Worm (Caenorhabditis elegans) whole organism, L4 larva: ENCODE measurements around the gene chw-1.
A peak's percentile ranks its signal among the peaks of the same experiment; 100 is the strongest.

Experiments
- F49E8.2 ChIP-seq: sonication (generic microtip); optimal IDR thresholded peaks from 2 replicates; lab custom pipeline; 2016; ENCODE audit warnings: missing compliant biosample characterization, mild to moderate bottlenecking, missing genetic modification characterization, borderline replicate concordance
- T26A8.4 ChIP-seq: fragments of 200-800 bp; sonication (Bioruptor generic); IDR thresholded peaks from 2 replicates; pipeline ENCODE4 v1.3.6; 2022; ENCODE audit warnings: missing genetic modification characterization, missing compliant biosample characterization
- ZK546.5 ChIP-seq, 2 experiments: sonication (generic microtip); optimal IDR thresholded peaks; 2 replicates each; lab custom pipeline; 2017; ENCODE audit warnings: missing biosample characterization in 2 of 2, missing genetic modification characterization in 2 of 2
- aha-1 ChIP-seq: fragments of 150-350 bp; peaks from one replicate; lab custom pipeline; 2014; ENCODE audit warnings: missing biosample characterization, missing genetic modification characterization
- ama-1 ChIP-seq: fragments of 150-350 bp; optimal IDR thresholded peaks from 2 replicates; lab custom pipeline; 2014; ENCODE audit warnings: inconsistent platforms, mixed read lengths
- arid-1 ChIP-seq: fragments of 200-800 bp; sonication (Bioruptor generic); conservative IDR thresholded peaks from 2 replicates; pipeline ENCODE4 v1.3.6; 2022; ENCODE audit warnings: missing genetic modification reagents, missing genetic modification characterization, missing compliant biosample characterization
- ceh-28 ChIP-seq: fragments of 150-350 bp; optimal IDR thresholded peaks from 2 replicates; lab custom pipeline; 2014; ENCODE audit warnings: missing biosample characterization, missing genetic modification reagents, missing genetic modification characterization
- ceh-32 ChIP-seq: sonication (generic microtip); optimal IDR thresholded peaks from 2 replicates; lab custom pipeline; 2016; ENCODE audit warnings: mild to moderate bottlenecking, missing genetic modification characterization, missing compliant biosample characterization; ENCODE audit not compliant: poor library complexity
- ces-1 ChIP-seq: fragments of 150-350 bp; sonication (generic microtip); optimal IDR thresholded peaks from 4 replicates; lab custom pipeline; 2014; ENCODE audit warnings: missing biosample characterization, missing genetic modification reagents, missing genetic modification characterization
- ctbp-1 ChIP-seq: fragments of 200-800 bp; sonication (Bioruptor generic); IDR thresholded peaks from 2 replicates; pipeline ENCODE4 v1.3.6; 2022; ENCODE audit warnings: missing genetic modification reagents, missing genetic modification characterization, missing compliant biosample characterization
- daf-16 ChIP-seq, 3 experiments: sonication (generic microtip); optimal IDR thresholded peaks; 2 replicates each; lab custom pipeline; 2016 to 2017; ENCODE audit warnings: missing genetic modification characterization in 3 of 3, missing genetic modification reagents in 3 of 3, mild to moderate bottlenecking in 2 of 3, missing compliant biosample characterization in 2 of 3, missing biosample characterization in 1 of 3, moderate library complexity in 1 of 3
- daf-8 ChIP-seq: fragments of 200-800 bp; sonication (Bioruptor generic); IDR thresholded peaks from 2 replicates; pipeline ENCODE4 v1.3.6; 2022; ENCODE audit warnings: missing genetic modification characterization, missing compliant biosample characterization
- dmd-6 ChIP-seq: fragments of 200-800 bp; sonication (Bioruptor generic); IDR thresholded peaks from 2 replicates; pipeline ENCODE4 v1.3.6; 2022; ENCODE audit warnings: missing genetic modification reagents, missing genetic modification characterization, missing compliant biosample characterization
- dmd-9 ChIP-seq: fragments of 200-800 bp; sonication (Bioruptor generic); IDR thresholded peaks from 2 replicates; pipeline ENCODE4 v1.3.6; 2022; ENCODE audit warnings: missing genetic modification reagents, missing genetic modification characterization, missing compliant biosample characterization
- egl-43 ChIP-seq: fragments of 200-800 bp; sonication (Bioruptor generic); IDR thresholded peaks from 2 replicates; pipeline ENCODE4 v1.3.6; 2022; ENCODE audit warnings: missing genetic modification reagents, missing genetic modification characterization, missing compliant biosample characterization
- fkh-10 ChIP-seq: fragments of 150-350 bp; optimal IDR thresholded peaks from 2 replicates; lab custom pipeline; 2014; ENCODE audit warnings: missing biosample characterization, missing genetic modification reagents, missing genetic modification characterization
- hif-1 ChIP-seq, 2 experiments: sonication (generic microtip); optimal IDR thresholded peaks; 2 replicates each; lab custom pipeline; 2016 to 2017; ENCODE audit warnings: missing compliant biosample characterization in 2 of 2, missing genetic modification characterization in 2 of 2, missing genetic modification reagents in 2 of 2, missing genotype in 2 of 2, mild to moderate bottlenecking in 1 of 2
- hlh-11 ChIP-seq: fragments of 200-800 bp; sonication (Bioruptor generic); optimal IDR thresholded peaks from 2 replicates; lab custom pipeline; 2018; ENCODE audit warnings: mild to moderate bottlenecking, missing genetic modification characterization, missing compliant biosample characterization
- hmg-1.1 ChIP-seq: fragments of 200-800 bp; sonication (Bioruptor generic); IDR thresholded peaks from 2 replicates; pipeline ENCODE4 v1.3.6; 2022; ENCODE audit warnings: missing genetic modification reagents, missing genetic modification characterization, missing compliant biosample characterization
- lin-1 ChIP-seq: fragments of 200-800 bp; sonication (Bioruptor generic); IDR thresholded peaks from 2 replicates; pipeline ENCODE4 v1.3.6; 2022; ENCODE audit warnings: missing genetic modification reagents, missing genetic modification characterization, missing compliant biosample characterization
- lin-29 ChIP-seq: fragments of 200-800 bp; sonication (Bioruptor generic); IDR thresholded peaks from 2 replicates; pipeline ENCODE4 v1.3.6; 2022; ENCODE audit warnings: missing genetic modification reagents, missing genetic modification characterization, missing compliant biosample characterization
- lin-38 ChIP-seq: fragments of 200-800 bp; sonication (Bioruptor generic); IDR thresholded peaks from 2 replicates; pipeline ENCODE4 v1.3.6; 2022; ENCODE audit warnings: missing genetic modification reagents, missing genetic modification characterization, missing compliant biosample characterization
- madf-9 ChIP-seq: fragments of 200-800 bp; sonication (Bioruptor generic); conservative IDR thresholded peaks from 2 replicates; pipeline ENCODE4 v1.3.6; 2022; ENCODE audit warnings: missing genetic modification reagents, missing genetic modification characterization, missing compliant biosample characterization
- mdl-1 ChIP-seq, 2 experiments: fragments of 150-350 bp in 1 of 2; sonication (generic microtip) in 1 of 2; optimal IDR thresholded peaks; 2 replicates each; lab custom pipeline; 2014 to 2017; ENCODE audit warnings: missing biosample characterization in 2 of 2, missing genetic modification characterization in 2 of 2
- mdt-29 ChIP-seq: fragments of 200-800 bp; sonication (Bioruptor generic); IDR thresholded peaks from 2 replicates; pipeline ENCODE4 v1.3.6; 2022; ENCODE audit warnings: missing genetic modification reagents, missing genetic modification characterization, missing compliant biosample characterization
- mep-1 ChIP-seq: fragments of 150-350 bp; sonication (generic microtip); optimal IDR thresholded peaks from 3 replicates; lab custom pipeline; 2014; ENCODE audit warnings: missing biosample characterization, missing genetic modification characterization
- mxl-2 ChIP-seq: fragments of 200-800 bp; sonication (Bioruptor generic); conservative IDR thresholded peaks from 2 replicates; pipeline ENCODE4 v1.3.6; 2022; ENCODE audit warnings: missing genetic modification reagents, missing genetic modification characterization, missing compliant biosample characterization
- nhr-10 ChIP-seq: fragments of 150-350 bp; optimal IDR thresholded peaks from 2 replicates; lab custom pipeline; 2014; ENCODE audit warnings: missing biosample characterization, missing genetic modification characterization
- nhr-102 ChIP-seq: sonication (generic microtip); optimal IDR thresholded peaks from 2 replicates; lab custom pipeline; 2016; ENCODE audit warnings: mild to moderate bottlenecking, missing genetic modification characterization, moderate library complexity, missing compliant biosample characterization
- nhr-111 ChIP-seq: fragments of 200-800 bp; sonication (Bioruptor generic); optimal IDR thresholded peaks from 2 replicates; lab custom pipeline; 2018; ENCODE audit warnings: mild to moderate bottlenecking, missing genetic modification characterization, missing compliant biosample characterization
- nhr-28 ChIP-seq: fragments of 150-350 bp; optimal IDR thresholded peaks from 2 replicates; lab custom pipeline; 2014; ENCODE audit warnings: missing biosample characterization, missing genetic modification characterization
- nhr-48 ChIP-seq: sonication (generic microtip); optimal IDR thresholded peaks from 2 replicates; lab custom pipeline; 2016; ENCODE audit warnings: mild to moderate bottlenecking, missing genetic modification characterization, missing compliant biosample characterization
- nhr-6 ChIP-seq: fragments of 150-350 bp; optimal IDR thresholded peaks from 2 replicates; lab custom pipeline; 2014; ENCODE audit warnings: missing biosample characterization, missing genetic modification characterization
- pha-4 ChIP-seq, 2 experiments: fragments of 150-350 bp in 1 of 2; fragments of 200-800 bp in 1 of 2; sonication (Bioruptor generic) in 1 of 2; IDR thresholded peaks in 1 of 2; optimal IDR thresholded peaks in 1 of 2; 2 replicates each; pipeline versions ENCODE4 v1.3.6 to Lab custom; 2014 to 2022; ENCODE audit warnings: missing genetic modification characterization in 2 of 2, missing genetic modification reagents in 2 of 2, missing biosample characterization in 1 of 2, missing compliant biosample characterization in 1 of 2
- sdz-12 ChIP-seq: fragments of 200-800 bp; sonication (Bioruptor generic); optimal IDR thresholded peaks from 2 replicates; lab custom pipeline; 2018; ENCODE audit warnings: mild to moderate bottlenecking, missing genetic modification characterization, missing compliant biosample characterization
- snpc-1.2 ChIP-seq: fragments of 200-800 bp; sonication (Bioruptor generic); IDR thresholded peaks from 2 replicates; pipeline ENCODE4 v1.3.6; 2022; ENCODE audit warnings: missing genetic modification reagents, missing genetic modification characterization, missing compliant biosample characterization
- tra-1 ChIP-seq: fragments of 200-800 bp; sonication (Bioruptor generic); IDR thresholded peaks from 2 replicates; pipeline ENCODE4 v1.3.6; 2022; ENCODE audit warnings: missing genetic modification reagents, missing genetic modification characterization, missing compliant biosample characterization
- unc-62 ChIP-seq, 3 experiments: fragments of 150-350 bp in 1 of 3; sonication (generic microtip); optimal IDR thresholded peaks in 2 of 3; peaks in 1 of 3; 1 replicate in 1 of 3; 2 replicates in 2 of 3; lab custom pipeline; 2014 to 2017; ENCODE audit warnings: missing biosample characterization in 3 of 3, missing genetic modification characterization in 3 of 3, missing genetic modification reagents in 3 of 3, missing genotype in 1 of 3
- zfp-2 ChIP-seq: sonication (generic microtip); optimal IDR thresholded peaks from 2 replicates; lab custom pipeline; 2016; ENCODE audit warnings: mild to moderate bottlenecking, missing genetic modification characterization, missing compliant biosample characterization
- zfp-3 ChIP-seq: fragments of 200-800 bp; sonication (Bioruptor generic); conservative IDR thresholded peaks from 2 replicates; pipeline ENCODE4 v1.3.6; 2022; ENCODE audit warnings: missing genetic modification reagents, missing genetic modification characterization, missing compliant biosample characterization

The chw-1 gene

DNA sequence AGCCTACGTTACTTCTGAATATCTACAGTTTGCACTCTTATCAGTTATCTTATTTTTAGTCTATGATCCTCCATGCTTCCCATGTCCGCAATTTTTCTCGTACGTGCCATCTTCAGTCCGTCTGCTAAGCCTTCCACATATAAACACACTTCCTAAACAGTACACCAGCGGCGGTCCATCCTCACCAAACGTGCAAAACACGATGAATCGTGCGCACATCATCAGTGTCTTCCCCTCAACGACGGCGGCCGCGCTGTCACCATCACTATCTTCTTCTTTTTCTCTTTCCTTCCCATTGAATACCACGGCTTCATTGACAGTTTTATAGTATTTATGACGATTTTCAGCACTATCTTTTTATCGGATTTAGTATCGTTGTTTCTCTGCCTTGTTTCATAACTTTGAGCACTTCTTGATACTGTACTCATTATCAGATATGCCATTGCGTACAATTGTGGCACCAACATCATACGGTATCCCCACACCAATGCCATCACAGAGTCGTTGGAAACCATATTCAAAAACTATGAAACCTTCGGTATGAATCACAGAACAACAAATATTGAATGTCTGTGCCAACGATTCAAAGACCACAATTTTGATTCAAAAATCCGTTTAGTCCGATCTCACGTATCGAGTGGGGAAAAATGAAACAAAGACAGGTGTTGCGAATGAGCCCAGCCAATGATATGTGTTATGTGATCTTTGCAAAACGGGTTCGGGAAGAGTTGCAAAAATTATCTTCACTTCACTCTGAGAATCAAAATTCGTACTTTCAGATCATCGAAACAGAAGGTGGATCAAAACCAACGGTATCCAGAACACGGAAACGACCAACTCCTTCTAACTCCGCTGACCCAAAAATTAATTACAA is 11.1 kb downstream of the chw-1 start:
- TF ChIP-seq ceh-32 (tag; lab: Kevin White, UChicago) (no peak), aha-1 (tag; lab: Kevin White, UChicago) (peak; percentile 95), nhr-28 (peak; percentile 0), unc-62 (GFP tag; optimal IDR thresholded peaks at IDR 0.05 in 1 of 2; lab: Kevin White, UChicago) (peak in 1 of 2 experiments; percentile 31), unc-62 (tag; optimal IDR thresholded peaks at IDR 0.05; lab: Kevin White, UChicago) (no peak), daf-16 (GFP tag; optimal IDR thresholded peaks at IDR 0.05; lab: Kevin White, UChicago) (no peak), daf-16 (tag; optimal IDR thresholded peaks at IDR 0.05; lab: Kevin White, UChicago) (no peak), hif-1 (tag; optimal IDR thresholded peaks at IDR 0.05; lab: Kevin White, UChicago) (peak; percentile 49 to 81), egl-43 (GFP tag; lab: Robert Waterston, UW) (no peak), zfp-2 (tag; lab: Kevin White, UChicago) (no peak)

DNA sequence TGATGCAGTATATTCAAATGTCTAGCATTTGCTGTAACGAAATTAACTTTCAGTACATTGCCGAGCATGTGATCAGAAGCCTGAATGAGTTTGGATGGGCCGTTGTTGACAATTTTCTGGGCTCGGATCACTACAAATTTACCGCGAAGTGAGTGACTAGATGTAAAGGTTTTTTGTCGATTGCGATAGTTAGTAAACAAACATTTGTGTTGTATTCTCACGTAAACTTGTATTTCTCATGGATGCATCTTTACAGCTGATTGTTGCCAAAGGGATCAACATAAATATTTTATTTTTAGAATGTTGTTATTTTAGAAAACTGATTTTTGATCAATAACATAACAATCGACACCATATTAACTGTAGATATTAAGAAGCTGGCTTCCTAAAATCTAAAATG is 12.0 kb downstream of the chw-1 start:
- no peak for TF ChIP-seq sdz-12
- TF ChIP-seq fkh-10: no peak
- TF ChIP-seq F49E8.2 (tag; lab: Kevin White, UChicago): no peak
- TF ChIP-seq ctbp-1 (GFP tag; lab: Robert Waterston, UW): no peak
- TF ChIP-seq T26A8.4 (GFP tag; lab: Robert Waterston, UW): 0 out of 2 replicates have a peak, but pooled peaks have one; percentile 12
- no peak for TF ChIP-seq nhr-6
- TF ChIP-seq hlh-11 (tag; lab: Kevin White, UChicago): no peak
- TF ChIP-seq arid-1 (GFP tag; lab: Robert Waterston, UW): no peak
- TF ChIP-seq lin-38: no peak
- no peak for TF ChIP-seq mep-1 (tag; lab: Kevin White, UChicago)
- no peak for TF ChIP-seq pha-4 (GFP tag; IDR thresholded peaks at IDR 0.05; lab: Robert Waterston, UW)
- peak; percentile 51 for TF ChIP-seq pha-4 (tag; optimal IDR thresholded peaks at IDR 0.05; lab: Kevin White, UChicago)
- no peak for TF ChIP-seq nhr-48 (tag; lab: Kevin White, UChicago)
- TF ChIP-seq mdl-1 (tag; optimal IDR thresholded peaks at IDR 0.05; lab: Kevin White, UChicago): no peak
- no peak for TF ChIP-seq dmd-6 (GFP tag; lab: Robert Waterston, UW)
- no peak for TF ChIP-seq snpc-1.2
- no peak for TF ChIP-seq madf-9 (GFP tag; lab: Robert Waterston, UW)
- TF ChIP-seq nhr-102 (tag; lab: Kevin White, UChicago): no peak
- no peak for TF ChIP-seq lin-29 (GFP tag; lab: Robert Waterston, UW)
- TF ChIP-seq nhr-10 (tag; lab: Kevin White, UChicago): no peak
- no peak for TF ChIP-seq dmd-9
- no peak for TF ChIP-seq mdt-29 (GFP tag; lab: Robert Waterston, UW)
- no peak for TF ChIP-seq mxl-2 (GFP tag; lab: Robert Waterston, UW)
- TF ChIP-seq tra-1 (GFP tag; lab: Robert Waterston, UW): no peak
- TF ChIP-seq daf-8 (GFP tag; lab: Robert Waterston, UW): no peak
- peak; percentile 48 to 87 for TF ChIP-seq hif-1 (tag; optimal IDR thresholded peaks at IDR 0.05; lab: Kevin White, UChicago)
- TF ChIP-seq zfp-3: no peak
- TF ChIP-seq ZK546.5 (tag; optimal IDR thresholded peaks at IDR 0.05; lab: Kevin White, UChicago): no peak
- TF ChIP-seq ama-1 (lab: Kevin White, UChicago): peak; percentile 25
- TF ChIP-seq lin-1 (GFP tag; lab: Robert Waterston, UW): no peak
- no peak for TF ChIP-seq hmg-1.1 (GFP tag; lab: Robert Waterston, UW)
- no peak for TF ChIP-seq nhr-111 (GFP tag; lab: Kevin White, UChicago)
- peak in 1 of 2 experiments; percentile 76 for TF ChIP-seq daf-16 (GFP tag; optimal IDR thresholded peaks at IDR 0.05; lab: Kevin White, UChicago)
- no peak for TF ChIP-seq daf-16 (tag; optimal IDR thresholded peaks at IDR 0.05; lab: Kevin White, UChicago)
- no peak for TF ChIP-seq ces-1 (GFP tag; lab: Kevin White, UChicago)
- TF ChIP-seq aha-1 (tag; lab: Kevin White, UChicago): peak; percentile 37
- no peak for TF ChIP-seq ceh-28 (tag; lab: Kevin White, UChicago)
